Worm (Caenorhabditis elegans): Measurements from ENCODE around the gene Y73C8C.3.

ce11 chrV:3124912-3125311 is 9.8 kb downstream of the Y73C8C.3 start, which contains the start of gene Y73C8C.12:
- no peak for TF ChIP-seq ztf-11 (tag; optimal IDR thresholded peaks at IDR 0.05)
- TF ChIP-seq nhr-12 (tag; optimal IDR thresholded peaks at IDR 0.05) = no peak
- TF ChIP-seq lin-13 (tag; optimal IDR thresholded peaks at IDR 0.05) = no peak
